Fruit fly (Drosophila melanogaster) whole organism, embryonic: ENCODE results near the gene Nulp1.

ENCODE experiments used
- Abd-B ChIP-seq: fragments of 200-800 bp; sonication (Bioruptor generic); optimal IDR thresholded peaks from 2 replicates; lab custom pipeline; 2018; ENCODE audit warnings: missing biosample characterization, mild to moderate bottlenecking, missing genetic modification characterization, moderate library complexity
- Blimp-1 ChIP-seq: fragments of 200-800 bp; sonication (Bioruptor generic); optimal IDR thresholded peaks from 3 replicates; lab custom pipeline; 2018; ENCODE audit warnings: missing biosample characterization, missing genetic modification characterization, mild to moderate bottlenecking, moderate library complexity, missing genetic modification reagents
- CG10267 ChIP-seq: fragments of 200-800 bp; sonication (Bioruptor generic); optimal IDR thresholded peaks from 2 replicates; lab custom pipeline; 2018; ENCODE audit warnings: missing biosample characterization, mild to moderate bottlenecking, missing genetic modification characterization, moderate library complexity
- CG11695 ChIP-seq: fragments of 200-800 bp; sonication (Bioruptor generic); IDR thresholded peaks from 3 replicates; pipeline ENCODE4 v1.3.6; 2022; ENCODE audit warnings: missing biosample characterization, missing genetic modification characterization
- CG12769 ChIP-seq: fragments of 200-800 bp; sonication (Bioruptor generic); optimal IDR thresholded peaks from 2 replicates; lab custom pipeline; 2019; ENCODE audit warnings: missing biosample characterization, mild to moderate bottlenecking, missing genetic modification characterization, moderate library complexity
- CG12942 ChIP-seq: fragments of 200-800 bp; sonication (Bioruptor generic); optimal IDR thresholded peaks from 3 replicates; lab custom pipeline; 2016; ENCODE audit warnings: missing biosample characterization, missing genetic modification characterization
- CG13296 ChIP-seq: fragments of 200-800 bp; sonication (Bioruptor generic); optimal IDR thresholded peaks from 3 replicates; lab custom pipeline; 2018; ENCODE audit warnings: missing biosample characterization, mild to moderate bottlenecking, missing genetic modification characterization
- CG13624 ChIP-seq: fragments of 200-800 bp; sonication (Bioruptor generic); optimal IDR thresholded peaks from 2 replicates; lab custom pipeline; 2016; ENCODE audit warnings: missing biosample characterization, missing genetic modification characterization
- CG17359 ChIP-seq: fragments of 200-800 bp; sonication (Bioruptor generic); optimal IDR thresholded peaks from 3 replicates; lab custom pipeline; 2018; ENCODE audit warnings: missing biosample characterization, mild to moderate bottlenecking, missing genetic modification characterization, moderate library complexity
- CG17568 ChIP-seq: fragments of 200-800 bp; sonication (Bioruptor generic); optimal IDR thresholded peaks from 2 replicates; lab custom pipeline; 2018; ENCODE audit warnings: missing biosample characterization, mild to moderate bottlenecking, missing genetic modification characterization, moderate library complexity
- CG17612 ChIP-seq: fragments of 200-800 bp; sonication (Bioruptor generic); IDR thresholded peaks from 2 replicates; pipeline ENCODE4 v1.3.6; 2022; ENCODE audit warnings: missing biosample characterization, missing genetic modification characterization
- CG18476 ChIP-seq: fragments of 200-800 bp; sonication (Bioruptor generic); optimal IDR thresholded peaks from 2 replicates; lab custom pipeline; 2016; ENCODE audit warnings: missing biosample characterization, mild to moderate bottlenecking, missing genetic modification characterization
- CG18619 ChIP-seq: fragments of 200-800 bp; sonication (Bioruptor generic); optimal IDR thresholded peaks from 3 replicates; lab custom pipeline; 2017; ENCODE audit warnings: missing biosample characterization, mild to moderate bottlenecking, missing genetic modification characterization
- CG2129 ChIP-seq: fragments of 200-800 bp; sonication (Bioruptor generic); IDR thresholded peaks from 2 replicates; pipeline ENCODE4 v1.3.6; 2022; ENCODE audit warnings: missing biosample characterization, missing genetic modification characterization; ENCODE audit not compliant: partially characterized antibody
- CG2202 ChIP-seq: fragments of 200-800 bp; sonication (Bioruptor generic); optimal IDR thresholded peaks from 2 replicates; lab custom pipeline; 2018; ENCODE audit warnings: missing biosample characterization, mild to moderate bottlenecking, missing genetic modification characterization
- CG30403 ChIP-seq: fragments of 200-800 bp; sonication (Bioruptor generic); optimal IDR thresholded peaks from 3 replicates; lab custom pipeline; 2016; ENCODE audit warnings: missing biosample characterization, missing genetic modification characterization
- CG4360 ChIP-seq: fragments of 200-800 bp; sonication (Bioruptor generic); IDR thresholded peaks from 2 replicates; pipeline ENCODE4 v1.3.6; 2022; ENCODE audit warnings: missing biosample characterization, missing genetic modification characterization
- CG7839 ChIP-seq: fragments of 200-800 bp; sonication (Bioruptor generic); optimal IDR thresholded peaks from 3 replicates; lab custom pipeline; 2018; ENCODE audit warnings: missing biosample characterization, mild to moderate bottlenecking, missing genetic modification characterization, moderate library complexity
- CG7928 ChIP-seq: fragments of 200-800 bp; sonication (Bioruptor generic); optimal IDR thresholded peaks from 2 replicates; lab custom pipeline; 2017; ENCODE audit warnings: missing biosample characterization, mild to moderate bottlenecking, missing genetic modification characterization
- CG8765 ChIP-seq: fragments of 200-800 bp; sonication (Bioruptor generic); IDR thresholded peaks from 2 replicates; pipeline ENCODE4 v1.3.6; 2022; ENCODE audit warnings: missing biosample characterization, missing genetic modification characterization
- CG9609 ChIP-seq: fragments of 200-800 bp; sonication (Bioruptor generic); optimal IDR thresholded peaks from 3 replicates; lab custom pipeline; 2016; ENCODE audit warnings: missing biosample characterization, missing genetic modification characterization
- CG9727 ChIP-seq: fragments of 200-800 bp; sonication (Bioruptor generic); optimal IDR thresholded peaks from 3 replicates; lab custom pipeline; 2017; ENCODE audit warnings: missing biosample characterization, mild to moderate bottlenecking, missing genetic modification characterization
- Doc3 ChIP-seq: fragments of 200-800 bp; sonication (Bioruptor generic); IDR thresholded peaks from 3 replicates; pipeline ENCODE4 v1.3.6; 2022; ENCODE audit warnings: missing biosample characterization, missing genetic modification characterization; ENCODE audit not compliant: partially characterized antibody
- Dp ChIP-seq: fragments of 200-800 bp; sonication (Bioruptor generic); optimal IDR thresholded peaks from 2 replicates; lab custom pipeline; 2018; ENCODE audit warnings: missing biosample characterization, mild to moderate bottlenecking, missing genetic modification characterization, moderate library complexity
- Dref ChIP-seq: fragments of 200-800 bp; sonication (Bioruptor generic); IDR thresholded peaks from 2 replicates; pipeline ENCODE4 v1.3.6; 2022; ENCODE audit warnings: missing biosample characterization, missing genetic modification characterization
- ERR ChIP-seq: fragments of 200-800 bp; sonication (Bioruptor generic); optimal IDR thresholded peaks from 2 replicates; lab custom pipeline; 2016; ENCODE audit warnings: missing biosample characterization, missing genetic modification characterization
- Lhr ChIP-seq: fragments of 200-800 bp; sonication (Bioruptor generic); optimal IDR thresholded peaks from 3 replicates; lab custom pipeline; 2017; ENCODE audit warnings: mild to moderate bottlenecking, missing biosample characterization, missing genetic modification reagents, missing genetic modification characterization
- MESR4 ChIP-seq: fragments of 200-800 bp; sonication (Bioruptor generic); optimal IDR thresholded peaks from 2 replicates; lab custom pipeline; 2018; ENCODE audit warnings: missing biosample characterization, mild to moderate bottlenecking, missing genetic modification characterization, moderate library complexity
- Mes4 ChIP-seq: fragments of 200-800 bp; sonication (Bioruptor generic); optimal IDR thresholded peaks from 2 replicates; lab custom pipeline; 2016; ENCODE audit warnings: missing biosample characterization, missing genetic modification characterization
- NK7.1 ChIP-seq: fragments of 200-800 bp; sonication (Bioruptor generic); optimal IDR thresholded peaks from 3 replicates; lab custom pipeline; 2016; ENCODE audit warnings: missing biosample characterization, missing genetic modification characterization
- Nf-YB ChIP-seq: fragments of 200-800 bp; sonication (Bioruptor generic); optimal IDR thresholded peaks from 3 replicates; lab custom pipeline; 2019; ENCODE audit warnings: missing biosample characterization, mild to moderate bottlenecking, missing genetic modification characterization, moderate library complexity
- PHDP ChIP-seq: fragments of 200-800 bp; sonication (Bioruptor generic); optimal IDR thresholded peaks from 3 replicates; lab custom pipeline; 2018; ENCODE audit warnings: missing biosample characterization, mild to moderate bottlenecking, missing genetic modification characterization, moderate library complexity
- Poxn ChIP-seq: fragments of 200-800 bp; sonication (Bioruptor generic); IDR thresholded peaks from 2 replicates; pipeline ENCODE4 v1.3.6; 2022; ENCODE audit warnings: missing biosample characterization, missing genetic modification characterization
- Usf ChIP-seq: fragments of 200-800 bp; sonication (Bioruptor generic); optimal IDR thresholded peaks from 2 replicates; lab custom pipeline; 2017; ENCODE audit warnings: missing genotype, missing biosample characterization, missing genetic modification characterization
- ato ChIP-seq: fragments of 200-800 bp; sonication (Bioruptor generic); IDR thresholded peaks from 2 replicates; pipeline ENCODE4 v1.3.6; 2022; ENCODE audit warnings: missing biosample characterization, missing genetic modification characterization; ENCODE audit not compliant: partially characterized antibody
- dmrt11E ChIP-seq: fragments of 200-800 bp; sonication (Bioruptor generic); optimal IDR thresholded peaks from 3 replicates; lab custom pipeline; 2018; ENCODE audit warnings: missing biosample characterization, mild to moderate bottlenecking, missing genetic modification characterization, moderate library complexity
- emc ChIP-seq: fragments of 200-800 bp; sonication (Bioruptor generic); optimal IDR thresholded peaks from 2 replicates; lab custom pipeline; 2016; ENCODE audit warnings: missing biosample characterization, missing genetic modification characterization
- eyg ChIP-seq: fragments of 200-800 bp; sonication (Bioruptor generic); optimal IDR thresholded peaks from 3 replicates; lab custom pipeline; 2016; ENCODE audit warnings: missing biosample characterization, missing genetic modification characterization
- ken ChIP-seq: fragments of 200-800 bp; sonication (Bioruptor generic); IDR thresholded peaks from 3 replicates; pipeline ENCODE4 v1.3.6; 2022; ENCODE audit warnings: missing biosample characterization, missing genetic modification characterization
- lola ChIP-seq, 3 experiments: fragments of >200 bp in 2 of 3; fragments of 200-800 bp in 1 of 3; sonication (Bioruptor generic) in 1 of 3; optimal IDR thresholded peaks; 2 replicates each; lab custom pipeline; 2017 to 2019; ENCODE audit warnings: missing biosample characterization in 3 of 3, missing genetic modification characterization in 3 of 3, mild to moderate bottlenecking in 1 of 3, moderate library complexity in 1 of 3
- nerfin-2 ChIP-seq: fragments of 200-800 bp; sonication (Bioruptor generic); IDR thresholded peaks from 2 replicates; pipeline ENCODE4 v1.3.6; 2022; ENCODE audit warnings: missing biosample characterization, missing genetic modification characterization; ENCODE audit not compliant: partially characterized antibody
- phol ChIP-seq: fragments of 200-800 bp; sonication (Bioruptor generic); optimal IDR thresholded peaks from 3 replicates; lab custom pipeline; 2018; ENCODE audit warnings: missing biosample characterization, mild to moderate bottlenecking, missing genetic modification characterization, moderate library complexity
- pnt ChIP-seq: fragments of 200-800 bp; sonication (Bioruptor generic); optimal IDR thresholded peaks from 3 replicates; lab custom pipeline; 2016; ENCODE audit warnings: missing biosample characterization, missing genetic modification characterization
- psq ChIP-seq: fragments of 200-800 bp; sonication (Bioruptor generic); optimal IDR thresholded peaks from 2 replicates; lab custom pipeline; 2017; ENCODE audit warnings: missing biosample characterization, missing genetic modification characterization
- shn ChIP-seq: fragments of 200-800 bp; sonication (Bioruptor generic); optimal IDR thresholded peaks from 3 replicates; lab custom pipeline; 2016; ENCODE audit warnings: missing biosample characterization, missing genetic modification characterization
- slp2 ChIP-seq: fragments of 200-800 bp; sonication (Bioruptor generic); optimal IDR thresholded peaks from 2 replicates; lab custom pipeline; 2016; ENCODE audit warnings: missing biosample characterization, missing genetic modification characterization
- ssp ChIP-seq: fragments of 200-800 bp; sonication (Bioruptor generic); IDR thresholded peaks from 2 replicates; pipeline ENCODE4 v1.3.6; 2022; ENCODE audit warnings: missing biosample characterization, missing genetic modification characterization
- unpg ChIP-seq: fragments of 200-800 bp; sonication (Bioruptor generic); optimal IDR thresholded peaks from 3 replicates; lab custom pipeline; 2018; ENCODE audit warnings: missing biosample characterization, mild to moderate bottlenecking, missing genetic modification characterization, moderate library complexity
- wdn ChIP-seq: fragments of 200-800 bp; sonication (Bioruptor generic); IDR thresholded peaks from 2 replicates; pipeline ENCODE4 v1.3.6; 2022; ENCODE audit warnings: missing biosample characterization, missing genetic modification characterization

The Nulp1 gene

dm6 chr3L:8115864-8116528 is 5.8 kb downstream of the Nulp1 start, which contains the start of the genes Arp3 and msk (continued):
- TF ChIP-seq CG12942, result peak; percentile 85
- peak; percentile 80 for TF ChIP-seq ken
- TF ChIP-seq dmrt11E, result peak; percentile 63
- peak; percentile 84 for TF ChIP-seq pnt (GFP tag; lab: Kevin White, UChicago)
- no peak for TF ChIP-seq CG12769 (tag; lab: Kevin White, UChicago)
- peak; percentile 79 for TF ChIP-seq CG9727
- TF ChIP-seq ssp (GFP tag; lab: Robert Waterston, UW), result peak; percentile 71
- peak; percentile 69 for TF ChIP-seq MESR4 (GFP tag; lab: Kevin White, UChicago)
- peak; percentile 69 for TF ChIP-seq unpg (GFP tag; lab: Kevin White, UChicago)
- TF ChIP-seq shn (GFP tag; lab: Kevin White, UChicago), result peak; percentile 94
- TF ChIP-seq Usf (GFP tag; lab: Kevin White, UChicago), result peak; percentile 66
- TF ChIP-seq Dref (GFP tag; lab: Robert Waterston, UW), result peak; percentile 65
- TF ChIP-seq ato, result no peak
- TF ChIP-seq CG13296 (GFP tag; lab: Kevin White, UChicago), result peak; percentile 72
- TF ChIP-seq CG18619 (GFP tag; lab: Kevin White, UChicago), result peak; percentile 72
- TF ChIP-seq CG9609, result peak; percentile 88
- peak; percentile 83 for TF ChIP-seq emc (GFP tag; lab: Kevin White, UChicago)
- TF ChIP-seq psq, result peak; percentile 53
- TF ChIP-seq CG2129 (GFP tag; lab: Robert Waterston, UW), result no peak
- TF ChIP-seq CG30403 (GFP tag; lab: Kevin White, UChicago), result peak; percentile 90
- no peak for TF ChIP-seq CG17612 (GFP tag; lab: Robert Waterston, UW)
- peak; percentile 94 for TF ChIP-seq CG13624 (GFP tag; lab: Kevin White, UChicago)
- TF ChIP-seq Blimp-1 (GFP tag; lab: Kevin White, UChicago), result no peak
- peak; percentile 34 for TF ChIP-seq CG2202 (tag; lab: Kevin White, UChicago)
- TF ChIP-seq CG18476 (GFP tag; lab: Kevin White, UChicago), result peak; percentile 72
- peak; percentile 76 for TF ChIP-seq Mes4 (GFP tag; lab: Kevin White, UChicago)
- TF ChIP-seq ERR (GFP tag; lab: Kevin White, UChicago), result peak; percentile 85
- peak; percentile 49 for TF ChIP-seq Nf-YB
- peak; percentile 72 for TF ChIP-seq wdn (GFP tag; lab: Robert Waterston, UW)
- TF ChIP-seq nerfin-2 (GFP tag; lab: Robert Waterston, UW), result no peak
- TF ChIP-seq CG4360 (GFP tag; lab: Robert Waterston, UW), result no peak
- TF ChIP-seq eyg, result peak; percentile 85
- TF ChIP-seq Lhr (GFP tag; lab: Kevin White, UChicago), result peak; percentile 66
- TF ChIP-seq CG11695 (GFP tag; lab: Robert Waterston, UW), result peak; percentile 50; the same call in 1 of the 3 replicates
- TF ChIP-seq slp2 (GFP tag; lab: Kevin White, UChicago), result peak; percentile 81
- peak; percentile 71 for TF ChIP-seq CG17359 (tag; lab: Kevin White, UChicago)
- peak; percentile 85 for TF ChIP-seq Abd-B
- peak; percentile 47; the same call in 1 of the 2 replicates for TF ChIP-seq CG8765 (GFP tag; lab: Robert Waterston, UW)
- peak; percentile 70 for TF ChIP-seq PHDP
- peak; percentile 58 for TF ChIP-seq Dp (GFP tag; lab: Kevin White, UChicago)
- peak; percentile 35; the same call in 2 of the 3 replicates for TF ChIP-seq Doc3
- peak; percentile 88 for TF ChIP-seq phol (tag; lab: Kevin White, UChicago)
- TF ChIP-seq NK7.1 (GFP tag; lab: Kevin White, UChicago), result peak; percentile 69
- TF ChIP-seq lola (GFP tag; optimal IDR thresholded peaks at IDR 0.05; lab: Kevin White, UChicago), result peak in 1 of 3 experiments; percentile 64
- TF ChIP-seq CG7928 (GFP tag; lab: Kevin White, UChicago), result peak; percentile 100
- no peak for TF ChIP-seq Poxn (GFP tag; lab: Robert Waterston, UW)
- no peak for TF ChIP-seq CG17568 (GFP tag; lab: Kevin White, UChicago)
- TF ChIP-seq CG7839 (tag; lab: Kevin White, UChicago), result peak; percentile 73
- peak; percentile 99 for TF ChIP-seq CG10267
